Worm (Caenorhabditis elegans): ENCODE results near the gene dnj-18.

DNA sequence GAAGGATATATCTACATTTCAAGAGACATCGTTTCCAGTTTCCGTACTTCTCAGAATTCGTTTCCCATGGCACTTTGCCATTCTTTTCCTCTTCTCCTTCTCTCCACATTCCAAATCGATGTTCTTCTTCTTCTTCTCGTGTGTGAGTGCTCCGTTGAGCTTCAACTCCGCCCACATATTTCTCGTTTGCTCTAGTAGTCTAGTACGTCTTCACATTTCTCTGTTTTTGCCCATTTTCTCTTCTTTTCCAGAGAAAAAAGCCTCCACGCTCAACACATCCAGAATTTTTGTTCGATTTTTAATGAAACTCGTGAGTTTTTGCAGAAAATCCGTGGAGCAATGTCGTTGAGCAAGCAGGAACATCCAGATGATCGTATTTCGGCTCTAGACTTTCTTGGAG is 11.0 kb downstream of the dnj-18 start, which contains the start of gene T04A8.18:
- no peak for TF ChIP-seq nhr-237 (tag; optimal IDR thresholded peaks at IDR 0.05)
- no peak for TF ChIP-seq unc-39 (tag; optimal IDR thresholded peaks at IDR 0.05)
- no peak for TF ChIP-seq bed-3 (GFP tag; optimal IDR thresholded peaks at IDR 0.05)
- no peak for TF ChIP-seq snpc-4 (tag; optimal IDR thresholded peaks at IDR 0.05)
- TF ChIP-seq elt-3 (tag; optimal IDR thresholded peaks at IDR 0.05) = no peak
- no peak for TF ChIP-seq sem-2 (GFP tag; optimal IDR thresholded peaks at IDR 0.05)
- no peak for TF ChIP-seq ham-2 (GFP tag; optimal IDR thresholded peaks at IDR 0.05)
- no peak for TF ChIP-seq ces-1 (GFP tag; optimal IDR thresholded peaks at IDR 0.05)
- TF ChIP-seq ceh-83 (GFP tag; optimal IDR thresholded peaks at IDR 0.05) = no peak
- no peak for TF ChIP-seq pha-4 (tag; optimal IDR thresholded peaks at IDR 0.05)
- TF ChIP-seq sptf-1 (tag; optimal IDR thresholded peaks at IDR 0.05) = no peak
- no peak for TF ChIP-seq ztf-11 (tag; optimal IDR thresholded peaks at IDR 0.05)
- no peak for TF ChIP-seq hlh-1 (tag; optimal IDR thresholded peaks at IDR 0.05)

Measured in whole organism, mixed stage, embryonic.